Worm (Caenorhabditis elegans) whole organism, mixed stage, embryonic: ENCODE data around the gene C18E9.2.

ENCODE experiments used
- bed-3 ChIP-seq: fragments of 200-800 bp; sonication (Bioruptor generic); optimal IDR thresholded peaks from 3 replicates; lab custom pipeline; 2018; ENCODE audit warnings: mild to moderate bottlenecking, missing genetic modification characterization, moderate library complexity, missing compliant biosample characterization
- blmp-1 ChIP-seq: fragments of 150-350 bp; optimal IDR thresholded peaks from 2 replicates; lab custom pipeline; 2014; ENCODE audit warnings: missing biosample characterization, missing genetic modification characterization
- ceh-83 ChIP-seq: fragments of 200-800 bp; sonication (Bioruptor generic); optimal IDR thresholded peaks from 2 replicates; lab custom pipeline; 2018; ENCODE audit warnings: mild to moderate bottlenecking, missing genetic modification characterization, missing compliant biosample characterization
- ces-1 ChIP-seq: fragments of 150-350 bp; optimal IDR thresholded peaks from 2 replicates; lab custom pipeline; 2014; ENCODE audit warnings: missing biosample characterization, missing genetic modification reagents, missing genetic modification characterization
- elt-1 ChIP-seq: sonication (generic microtip); optimal IDR thresholded peaks from 2 replicates; lab custom pipeline; 2017; ENCODE audit warnings: missing genetic modification characterization, mild to moderate bottlenecking, missing compliant biosample characterization, antibody characterized with exemption, moderate library complexity, borderline replicate concordance; ENCODE audit not compliant: insufficient read depth
- elt-3 ChIP-seq: fragments of 150-350 bp; optimal IDR thresholded peaks from 2 replicates; lab custom pipeline; 2014; ENCODE audit warnings: missing biosample characterization, missing genetic modification characterization
- ham-2 ChIP-seq: fragments of 200-800 bp; sonication (Bioruptor generic); optimal IDR thresholded peaks from 2 replicates; lab custom pipeline; 2018; ENCODE audit warnings: mild to moderate bottlenecking, missing genetic modification characterization, missing compliant biosample characterization
- hlh-1 ChIP-seq: fragments of 150-350 bp; optimal IDR thresholded peaks from 2 replicates; lab custom pipeline; 2014; ENCODE audit warnings: missing biosample characterization, missing genetic modification reagents, missing genetic modification characterization
- lin-13 ChIP-seq: fragments of 150-350 bp; optimal IDR thresholded peaks from 2 replicates; lab custom pipeline; 2014; ENCODE audit warnings: missing biosample characterization, missing genetic modification characterization
- lin-32 ChIP-seq: fragments of 200-800 bp; sonication (Bioruptor generic); optimal IDR thresholded peaks from 2 replicates; lab custom pipeline; 2018; ENCODE audit warnings: mild to moderate bottlenecking, missing genetic modification characterization, missing compliant biosample characterization
- lsy-2 ChIP-seq: fragments of 150-350 bp; optimal IDR thresholded peaks from 2 replicates; lab custom pipeline; 2014; ENCODE audit warnings: missing biosample characterization, missing genetic modification characterization
- mep-1 ChIP-seq: fragments of 150-350 bp; optimal IDR thresholded peaks from 2 replicates; lab custom pipeline; 2017; ENCODE audit warnings: missing biosample characterization, missing genetic modification reagents, missing genetic modification characterization, inconsistent platforms
- mls-2 ChIP-seq: sonication (generic microtip); optimal IDR thresholded peaks from 2 replicates; lab custom pipeline; 2016; ENCODE audit warnings: mild to moderate bottlenecking, missing genetic modification characterization, moderate library complexity, missing compliant biosample characterization
- nhr-2 ChIP-seq: fragments of 150-350 bp; optimal IDR thresholded peaks from 2 replicates; lab custom pipeline; 2014; ENCODE audit warnings: missing biosample characterization, missing genetic modification characterization
- nhr-237 ChIP-seq: fragments of 150-350 bp; optimal IDR thresholded peaks from 2 replicates; lab custom pipeline; 2014; ENCODE audit warnings: missing biosample characterization, missing genetic modification characterization
- nhr-28 ChIP-seq: fragments of 150-350 bp; optimal IDR thresholded peaks from 2 replicates; lab custom pipeline; 2014; ENCODE audit warnings: missing biosample characterization, missing genetic modification characterization
- nhr-76 ChIP-seq: sonication (generic microtip); optimal IDR thresholded peaks from 2 replicates; lab custom pipeline; 2017; ENCODE audit warnings: missing biosample characterization, missing genetic modification characterization
- pha-4 ChIP-seq: fragments of 150-350 bp; optimal IDR thresholded peaks from 2 replicates; lab custom pipeline; 2018; ENCODE audit warnings: missing biosample characterization, missing genetic modification reagents, missing genetic modification characterization
- sem-2 ChIP-seq: fragments of 200-800 bp; sonication (Bioruptor generic); optimal IDR thresholded peaks from 2 replicates; lab custom pipeline; 2018; ENCODE audit warnings: mild to moderate bottlenecking, missing genetic modification characterization, missing compliant biosample characterization
- snpc-4 ChIP-seq: fragments of 150-350 bp; optimal IDR thresholded peaks from 2 replicates; lab custom pipeline; 2014; ENCODE audit warnings: missing biosample characterization, missing genetic modification characterization
- sptf-1 ChIP-seq: sonication (generic microtip); optimal IDR thresholded peaks from 2 replicates; lab custom pipeline; 2017; ENCODE audit warnings: mild to moderate bottlenecking, missing genetic modification characterization, moderate library complexity, missing compliant biosample characterization
- unc-120 ChIP-seq: sonication (generic microtip); optimal IDR thresholded peaks from 2 replicates; lab custom pipeline; 2017; ENCODE audit warnings: missing genetic modification characterization, missing compliant biosample characterization; ENCODE audit not compliant: poor library complexity, severe bottlenecking
- unc-39 ChIP-seq: fragments of 150-350 bp; optimal IDR thresholded peaks from 2 replicates; lab custom pipeline; 2014; ENCODE audit warnings: missing biosample characterization, missing genetic modification characterization
- ztf-11 ChIP-seq: fragments of 150-350 bp; optimal IDR thresholded peaks from 2 replicates; lab custom pipeline; 2014; ENCODE audit warnings: missing biosample characterization, missing genetic modification characterization

Gene C18E9.2

DNA sequence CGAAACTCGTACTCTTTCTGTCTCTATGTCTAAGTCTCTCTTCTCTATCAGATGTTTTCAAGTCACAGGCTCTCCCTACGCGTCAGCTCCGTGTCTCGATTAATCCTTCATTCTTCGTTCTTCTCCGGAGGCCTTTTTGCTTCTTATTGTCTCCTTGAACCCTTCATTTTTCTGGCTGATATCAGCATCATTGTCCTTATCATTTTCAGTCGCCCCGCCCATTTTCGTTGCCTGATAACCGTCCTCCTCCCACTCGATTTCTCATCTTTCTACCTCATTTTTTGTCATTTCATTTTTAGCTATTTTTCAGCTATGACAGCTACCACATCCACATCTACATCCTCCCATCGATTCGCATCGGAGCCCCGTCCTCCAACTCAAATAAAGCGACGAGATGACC is 42.7 kb upstream of the C18E9.2 start, which contains the start of gene B0457.6:
B0457.6 (plus strand) TSS at position 284 of the 400 bp plus-strand sequence.
- TF ChIP-seq hlh-1 (tag; lab: Kevin White, UChicago) = no peak

DNA sequence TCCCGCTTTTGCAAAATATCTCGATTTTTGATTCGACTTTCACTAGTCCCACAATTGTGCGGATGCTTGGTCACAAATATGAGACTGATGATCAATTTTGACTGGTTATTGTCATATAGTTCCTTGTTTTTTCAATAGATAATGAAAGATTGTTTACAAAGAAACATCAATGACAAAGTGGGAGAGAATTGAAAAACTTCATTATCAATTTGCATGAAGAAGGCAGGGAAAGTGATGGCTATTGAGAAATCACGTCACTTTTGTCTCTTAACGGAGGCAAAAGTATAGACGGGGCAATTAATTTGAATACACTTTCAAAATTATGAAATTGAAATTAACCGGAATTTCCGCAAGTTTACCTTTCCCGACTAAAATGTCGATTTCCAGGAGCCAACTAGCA is 41.6 kb upstream of the C18E9.2 start:
- TF ChIP-seq sem-2 (GFP tag; lab: Kevin White, UChicago) = no peak
- no peak for TF ChIP-seq unc-120

DNA sequence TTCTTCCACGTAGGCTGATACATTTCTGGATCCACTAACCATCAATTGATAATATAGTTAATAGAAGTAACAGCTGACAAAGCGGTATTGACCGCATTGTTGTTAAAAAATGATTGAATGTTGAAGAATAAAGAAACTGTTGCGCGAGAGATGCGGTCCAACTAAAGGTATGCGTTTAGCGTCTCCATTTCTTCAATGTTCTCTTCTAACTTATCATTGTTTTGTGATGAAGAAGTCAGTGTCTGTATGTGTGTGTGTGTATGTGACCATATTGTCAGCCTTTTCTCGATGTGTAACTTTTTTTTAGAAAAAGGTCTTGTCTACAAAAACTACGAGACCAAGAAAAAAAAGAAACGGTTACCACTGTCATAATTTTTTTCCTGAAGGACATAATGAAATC is 38.4 kb upstream of the C18E9.2 start, which contains the start of gene B0457.2:
B0457.2 (minus strand) TSS at position 101 of the 400 bp plus-strand sequence.
- no peak for TF ChIP-seq sptf-1
- TF ChIP-seq snpc-4 (tag; lab: Kevin White, UChicago) = no peak
- no peak for TF ChIP-seq nhr-2 (tag; lab: Kevin White, UChicago)
- no peak for TF ChIP-seq sem-2 (GFP tag; lab: Kevin White, UChicago)
- TF ChIP-seq lin-13 (tag; lab: Kevin White, UChicago) = no peak
- TF ChIP-seq pha-4 (tag; lab: Kevin White, UChicago) = no peak
- TF ChIP-seq nhr-76 (tag; lab: Kevin White, UChicago) = no peak
- no peak for TF ChIP-seq ces-1
- TF ChIP-seq lsy-2 = no peak
- TF ChIP-seq lin-32 = no peak
- no peak for TF ChIP-seq elt-1 (tag; lab: Kevin White, UChicago)
- TF ChIP-seq unc-39 (tag; lab: Kevin White, UChicago) = no peak
- no peak for TF ChIP-seq unc-120
- TF ChIP-seq ceh-83 (GFP tag; lab: Kevin White, UChicago) = no peak
- no peak for TF ChIP-seq blmp-1
- no peak for TF ChIP-seq nhr-28
- TF ChIP-seq ztf-11 (tag; lab: Kevin White, UChicago) = no peak
- TF ChIP-seq, all 35 proteins: peak for 0

DNA sequence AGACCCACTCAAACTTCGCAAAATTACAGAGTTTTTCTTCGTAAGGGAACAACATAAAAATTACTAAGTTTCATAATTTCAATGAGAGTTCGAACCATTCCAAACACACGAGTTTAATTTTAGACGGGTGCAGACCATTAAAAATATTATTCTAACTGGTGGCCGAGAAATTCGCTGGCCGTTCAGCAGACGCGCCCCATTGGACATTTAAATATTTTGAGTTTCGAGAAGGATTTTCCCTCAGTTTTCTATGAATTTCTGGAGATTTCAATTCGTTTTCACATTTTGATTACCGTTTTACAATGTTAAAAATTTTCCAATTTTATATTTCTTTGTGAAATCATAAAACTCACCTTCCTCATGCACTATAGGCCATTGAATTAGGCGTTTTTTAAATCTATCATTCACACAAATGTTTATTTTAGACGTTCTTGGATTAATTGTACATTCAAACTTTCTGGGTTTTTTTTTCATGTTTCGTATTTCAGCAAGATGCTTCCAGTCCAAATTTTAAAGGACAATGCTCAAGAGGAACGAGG is 37.5 kb upstream of the C18E9.2 start, which contains the start of gene cct-2:
cct-2 (plus strand) TSS at position 489 of the 539 bp plus-strand sequence.
- TF ChIP-seq nhr-237 (tag; lab: Kevin White, UChicago) (peak; percentile 32), elt-3 (tag; lab: Kevin White, UChicago) (no peak), bed-3 (GFP tag; lab: Kevin White, UChicago) (no peak), sem-2 (GFP tag; lab: Kevin White, UChicago) (no peak), lsy-2 (peak; percentile 30), pha-4 (tag; lab: Kevin White, UChicago) (peak; percentile 4), mep-1 (peak; percentile 22), ces-1 (peak; percentile 41)

DNA sequence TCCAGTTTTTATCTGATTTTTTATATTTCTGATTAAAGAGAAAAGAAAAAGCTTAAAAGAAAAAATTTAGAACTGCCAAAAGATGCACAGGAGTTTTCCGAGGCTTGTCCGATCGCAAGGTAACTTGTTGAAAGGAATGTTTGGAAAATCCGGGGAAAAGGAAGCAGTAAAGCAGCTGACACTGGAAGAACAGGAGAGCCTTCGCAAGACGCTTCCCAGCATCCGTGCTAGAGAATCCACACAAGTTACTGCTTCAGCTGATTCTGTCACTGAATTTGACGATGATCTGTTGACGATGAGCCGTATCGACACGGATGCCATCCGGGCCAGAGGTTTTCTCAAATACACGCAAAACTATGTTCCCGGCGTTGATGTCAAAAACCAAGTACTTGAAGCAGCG is 35.0 kb upstream of the C18E9.2 start, which contains the start of gene mrpl-50:
mrpl-50 (plus strand) TSS at position 71 of the 400 bp plus-strand sequence.
- no peak for TF ChIP-seq unc-120

DNA sequence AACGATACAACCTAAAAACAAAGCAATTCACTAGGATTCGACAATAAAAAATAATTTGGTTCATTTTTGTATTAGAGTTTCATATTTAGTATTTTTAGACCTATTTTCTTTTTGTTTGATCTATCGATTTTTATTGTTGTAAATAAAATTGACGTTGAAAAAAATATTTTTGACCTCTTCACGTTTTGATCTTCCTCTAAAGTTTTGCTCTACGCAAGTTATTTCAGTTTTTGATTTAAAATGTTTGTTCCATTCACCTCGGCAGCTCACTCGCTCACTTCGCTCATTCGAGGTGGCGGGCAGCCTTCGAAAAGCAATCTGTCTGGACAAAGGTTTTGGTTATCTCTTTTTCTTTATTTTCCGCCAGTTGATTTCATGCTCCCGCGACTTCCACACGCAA is 34.0 kb upstream of the C18E9.2 start, which contains the start of gene enol-1:
enol-1 (plus strand) TSS at position 235 of the 400 bp plus-strand sequence.
- TF ChIP-seq nhr-28 = no peak

DNA sequence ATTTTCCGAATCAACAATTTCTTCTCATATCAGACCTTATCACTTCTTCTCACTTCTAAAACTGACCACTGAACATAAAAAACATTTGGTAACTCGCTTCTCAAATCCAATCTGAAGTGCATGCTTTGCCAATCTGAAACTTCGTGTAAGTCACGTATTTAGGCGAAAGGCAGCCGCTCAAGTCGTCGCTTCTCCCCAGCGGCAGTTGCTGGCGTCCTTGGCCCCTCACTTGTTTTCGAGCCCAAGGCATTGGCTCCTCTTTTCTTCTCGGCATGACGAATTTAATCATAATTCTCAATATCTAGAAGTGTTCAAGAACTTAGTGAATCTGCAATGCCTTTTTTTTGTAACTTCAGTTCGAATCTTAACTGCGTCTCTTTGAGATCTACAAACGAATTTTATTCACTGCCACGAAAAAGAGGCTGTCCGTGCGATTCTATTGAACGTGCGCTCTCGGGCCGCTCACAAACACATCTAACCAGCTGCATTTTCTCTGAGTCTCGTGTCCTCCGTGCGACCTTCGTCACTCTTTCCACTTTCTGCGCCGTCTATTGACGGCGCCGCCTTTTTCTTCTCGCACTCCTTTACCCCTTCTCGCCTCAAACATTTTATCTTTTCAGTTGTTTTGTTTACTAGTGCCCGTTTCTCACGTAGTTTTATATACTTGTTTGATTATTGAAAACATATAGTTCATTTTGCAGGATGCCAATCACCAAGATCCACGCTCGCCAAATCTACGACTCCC is 33.2 kb upstream of the C18E9.2 start:
- TF ChIP-seq ces-1 (no peak), lin-32 (no peak), lin-13 (tag; lab: Kevin White, UChicago) (no peak), snpc-4 (tag; lab: Kevin White, UChicago) (no peak), ham-2 (GFP tag; lab: Kevin White, UChicago) (no peak), pha-4 (tag; lab: Kevin White, UChicago) (no peak)

DNA sequence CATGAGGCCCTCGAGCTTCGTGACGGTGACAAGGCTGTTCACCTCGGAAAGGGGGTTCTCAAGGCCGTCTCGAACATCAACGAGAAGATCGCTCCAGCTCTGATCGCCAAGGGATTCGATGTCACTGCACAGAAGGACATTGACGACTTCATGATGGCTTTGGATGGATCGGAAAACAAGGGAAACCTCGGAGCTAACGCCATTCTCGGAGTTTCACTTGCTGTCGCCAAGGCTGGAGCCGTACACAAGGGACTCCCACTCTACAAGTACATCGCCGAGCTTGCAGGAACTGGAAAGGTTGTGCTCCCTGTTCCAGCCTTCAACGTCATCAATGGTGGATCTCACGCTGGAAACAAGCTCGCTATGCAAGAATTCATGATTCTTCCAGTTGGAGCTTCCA is 32.4 kb upstream of the C18E9.2 start:
- TF ChIP-seq elt-1 (tag; lab: Kevin White, UChicago) = no peak
- no peak for TF ChIP-seq nhr-237 (tag; lab: Kevin White, UChicago)
- TF ChIP-seq mls-2 (tag; lab: Kevin White, UChicago) = no peak
